Fruit fly (Drosophila melanogaster): Measurements from ENCODE around the gene CG43694.

Gene CG43694

DNA sequence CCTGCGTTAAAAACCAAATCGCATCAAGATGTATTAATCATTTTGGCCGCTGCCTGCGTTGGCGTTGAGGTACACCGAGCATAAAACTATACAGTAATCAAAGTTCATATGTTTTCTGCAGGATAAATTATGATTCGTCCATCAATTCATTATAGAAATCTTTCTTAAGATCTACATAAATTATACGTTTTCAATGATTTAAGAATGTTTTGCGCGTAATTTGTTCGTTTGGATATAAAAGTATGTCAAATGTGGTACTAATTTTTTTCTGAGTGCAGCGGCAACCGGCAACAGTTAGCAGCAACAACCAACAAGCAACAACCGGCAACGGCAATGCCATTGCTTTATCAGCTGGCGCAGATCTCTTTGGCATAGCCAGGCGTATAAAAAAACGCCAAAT lies 9.2 kb downstream of the CG43694 start (continued):
- peak; percentile 66 for TF ChIP-seq Lpt (GFP tag; optimal IDR thresholded peaks at IDR 0.05)
- TF ChIP-seq CG6276 (GFP tag; optimal IDR thresholded peaks at IDR 0.05), result peak; percentile 80
- TF ChIP-seq CG31627 (GFP tag; optimal IDR thresholded peaks at IDR 0.05), result peak; percentile 44
- peak; percentile 44 for TF ChIP-seq esn (GFP tag; optimal IDR thresholded peaks at IDR 0.05)
- no peak for TF ChIP-seq Ets96B (tag; optimal IDR thresholded peaks at IDR 0.05)
- no peak for TF ChIP-seq CG6808 (GFP tag; optimal IDR thresholded peaks at IDR 0.05)
- peak; percentile 48 for TF ChIP-seq lz (GFP tag; optimal IDR thresholded peaks at IDR 0.05)
- no peak for TF ChIP-seq dsx (GFP tag; optimal IDR thresholded peaks at IDR 0.05; ENCODE audit: poor library complexity, severe bottlenecking)
- TF ChIP-seq Smox (GFP tag; optimal IDR thresholded peaks at IDR 0.05), result peak; percentile 36
- no peak for TF ChIP-seq Hr38 (GFP tag; optimal IDR thresholded peaks at IDR 0.05)
- TF ChIP-seq vri (GFP tag; optimal IDR thresholded peaks at IDR 0.05), result no peak
- no peak for TF ChIP-seq CG3032 (tag; optimal IDR thresholded peaks at IDR 0.05)
- TF ChIP-seq CG11902 (GFP tag; optimal IDR thresholded peaks at IDR 0.05), result no peak
- TF ChIP-seq Eip75B (GFP tag; optimal IDR thresholded peaks at IDR 0.05), result peak; percentile 11

DNA sequence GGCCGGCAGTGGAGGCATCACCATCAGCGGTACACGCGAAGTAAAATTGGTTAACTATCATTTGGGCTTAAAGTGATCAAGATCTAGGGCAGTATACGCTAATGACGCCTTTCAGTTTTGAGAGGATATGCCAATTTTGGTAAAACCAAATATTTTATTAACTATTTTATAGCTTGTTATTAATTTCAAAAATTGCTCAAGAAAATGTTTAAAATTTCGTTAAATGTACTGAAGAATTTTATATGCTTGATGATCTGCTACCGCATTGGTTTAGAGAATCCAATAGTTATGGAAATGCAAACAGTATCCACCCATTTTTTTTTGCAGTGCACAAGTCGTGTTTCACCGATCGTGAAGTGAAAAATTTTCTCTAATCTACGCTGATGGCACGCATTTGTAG lies 17.9 kb downstream of the CG43694 start:
- TF ChIP-seq Sox102F (GFP tag; optimal IDR thresholded peaks at IDR 0.05) (no peak), CG32006 (GFP tag; optimal IDR thresholded peaks at IDR 0.05) (peak; percentile 79), CG8632 (GFP tag; optimal IDR thresholded peaks at IDR 0.05) (no peak), salr (GFP tag; optimal IDR thresholded peaks at IDR 0.05) (peak in 1 of 2 experiments; percentile 64), net (GFP tag; optimal IDR thresholded peaks at IDR 0.05) (peak; percentile 19), lz (GFP tag; optimal IDR thresholded peaks at IDR 0.05) (no peak), cyc (GFP tag; optimal IDR thresholded peaks at IDR 0.05) (no peak), OdsH (GFP tag; optimal IDR thresholded peaks at IDR 0.05) (peak; percentile 33), CG8119 (GFP tag; IDR thresholded peaks at IDR 0.05) (peak; percentile 54; the same call in 1 of the 3 replicates), CG15336 (GFP tag; IDR thresholded peaks at IDR 0.05) (peak; percentile 57), Hr38 (GFP tag; optimal IDR thresholded peaks at IDR 0.05) (no peak), CG34406 (GFP tag; optimal IDR thresholded peaks at IDR 0.05) (no peak), CG10669 (GFP tag; optimal IDR thresholded peaks at IDR 0.05) (no peak), fd85E (GFP tag; optimal IDR thresholded peaks at IDR 0.05) (no peak), CG1621 (tag; optimal IDR thresholded peaks at IDR 0.05) (no peak), CG6792 (GFP tag; optimal IDR thresholded peaks at IDR 0.05) (no peak), Sox14 (GFP tag; optimal IDR thresholded peaks at IDR 0.05) (peak; percentile 12), ss (GFP tag; optimal IDR thresholded peaks at IDR 0.05) (no peak), Eip78C (GFP tag) (peak; percentile 67), Blimp-1 (GFP tag; optimal IDR thresholded peaks at IDR 0.05) (no peak), topi (GFP tag; optimal IDR thresholded peaks at IDR 0.05) (no peak), CG16779 (tag; optimal IDR thresholded peaks at IDR 0.05) (no peak), CG6163 (GFP tag; IDR thresholded peaks at IDR 0.05) (no peak), Eip93F (GFP tag; optimal IDR thresholded peaks at IDR 0.05) (no peak), Eip75B (GFP tag; optimal IDR thresholded peaks at IDR 0.05) (peak; percentile 13), Hr4 (GFP tag; optimal IDR thresholded peaks at IDR 0.05) (peak; percentile 76), vri (GFP tag; optimal IDR thresholded peaks at IDR 0.05) (no peak), dsx (GFP tag; optimal IDR thresholded peaks at IDR 0.05; ENCODE audit: poor library complexity, severe bottlenecking) (no peak), Sox15 (GFP tag; optimal IDR thresholded peaks at IDR 0.05) (no peak), Gug (GFP tag; IDR thresholded peaks at IDR 0.05) (no peak), CG4318 (GFP tag; optimal IDR thresholded peaks at IDR 0.05) (peak; percentile 57), eg (GFP tag; IDR thresholded peaks at IDR 0.05) (no peak), achi (GFP tag; optimal IDR thresholded peaks at IDR 0.05) (peak; percentile 14), CG6854 (GFP tag; optimal IDR thresholded peaks at IDR 0.05) (no peak), Ets96B (tag; optimal IDR thresholded peaks at IDR 0.05) (no peak), CG11902 (GFP tag; optimal IDR thresholded peaks at IDR 0.05) (no peak), acj6 (GFP tag; optimal IDR thresholded peaks at IDR 0.05) (peak; percentile 16), Met (GFP tag; optimal IDR thresholded peaks at IDR 0.05) (no peak), Hr39 (GFP tag; optimal IDR thresholded peaks at IDR 0.05) (no peak), svp (GFP tag) (peak; percentile 49), Lpt (GFP tag; optimal IDR thresholded peaks at IDR 0.05) (peak; percentile 7), esn (GFP tag; optimal IDR thresholded peaks at IDR 0.05) (no peak), spab (GFP tag; optimal IDR thresholded peaks at IDR 0.05) (no peak), Smox (GFP tag; optimal IDR thresholded peaks at IDR 0.05) (no peak), pdm3 (GFP tag; optimal IDR thresholded peaks at IDR 0.05) (peak; percentile 5)

All from whole organism, prepupa.